Fruit fly (Drosophila melanogaster) whole organism, embryonic: ENCODE data around the gene Wnt6.

ENCODE experiments used
- Ada2b ChIP-seq: fragments of 200-800 bp; sonication (Bioruptor generic); IDR thresholded peaks from 2 replicates; pipeline ENCODE4 v1.3.6; 2022; ENCODE audit warnings: missing biosample characterization, missing genetic modification characterization
- CG10267 ChIP-seq: fragments of 200-800 bp; sonication (Bioruptor generic); optimal IDR thresholded peaks from 2 replicates; lab custom pipeline; 2018; ENCODE audit warnings: missing biosample characterization, mild to moderate bottlenecking, missing genetic modification characterization, moderate library complexity
- CG10959 ChIP-seq: fragments of 200-800 bp; sonication (Bioruptor generic); IDR thresholded peaks from 2 replicates; pipeline ENCODE4 v1.3.6; 2022; ENCODE audit warnings: missing biosample characterization, missing genetic modification characterization
- CG11723 ChIP-seq: fragments of 200-800 bp; sonication (Bioruptor generic); optimal IDR thresholded peaks from 2 replicates; lab custom pipeline; 2017; ENCODE audit warnings: missing biosample characterization, mild to moderate bottlenecking, missing genetic modification characterization
- CG12219 ChIP-seq: fragments of 200-800 bp; sonication (Bioruptor generic); optimal IDR thresholded peaks from 3 replicates; lab custom pipeline; 2018; ENCODE audit warnings: missing biosample characterization, mild to moderate bottlenecking, missing genetic modification characterization
- CG13424 ChIP-seq: fragments of 200-800 bp; sonication (Bioruptor generic); optimal IDR thresholded peaks from 2 replicates; lab custom pipeline; 2019; ENCODE audit warnings: missing biosample characterization, mild to moderate bottlenecking, missing genetic modification characterization, moderate library complexity
- CG13894 ChIP-seq: fragments of 200-800 bp; sonication (Bioruptor generic); optimal IDR thresholded peaks from 3 replicates; lab custom pipeline; 2018; ENCODE audit warnings: missing biosample characterization, mild to moderate bottlenecking, missing genetic modification characterization, moderate library complexity
- CG15011 ChIP-seq: fragments of 200-800 bp; sonication (Bioruptor generic); optimal IDR thresholded peaks from 3 replicates; lab custom pipeline; 2018; ENCODE audit warnings: missing biosample characterization, mild to moderate bottlenecking, missing genetic modification characterization
- CG17568 ChIP-seq: fragments of 200-800 bp; sonication (Bioruptor generic); optimal IDR thresholded peaks from 2 replicates; lab custom pipeline; 2018; ENCODE audit warnings: missing biosample characterization, mild to moderate bottlenecking, missing genetic modification characterization, moderate library complexity
- CG1792 ChIP-seq: fragments of 200-800 bp; sonication (Bioruptor generic); optimal IDR thresholded peaks from 2 replicates; lab custom pipeline; 2016; ENCODE audit warnings: missing biosample characterization, missing genetic modification characterization
- CG18262 ChIP-seq: fragments of 200-800 bp; optimal IDR thresholded peaks from 3 replicates; lab custom pipeline; 2019; ENCODE audit warnings: missing biosample characterization, mild to moderate bottlenecking, missing genetic modification characterization, moderate library complexity
- CG2712 ChIP-seq: fragments of 200-800 bp; optimal IDR thresholded peaks from 3 replicates; lab custom pipeline; 2019; ENCODE audit warnings: missing biosample characterization, mild to moderate bottlenecking, missing genetic modification characterization, moderate library complexity
- CG3065 ChIP-seq: fragments of 200-800 bp; sonication (Bioruptor generic); optimal IDR thresholded peaks from 2 replicates; lab custom pipeline; 2016; ENCODE audit warnings: missing biosample characterization, missing genetic modification characterization
- CG32772 ChIP-seq: fragments of 200-800 bp; sonication (Bioruptor generic); IDR thresholded peaks from 2 replicates; pipeline ENCODE4 v1.3.6; 2022; ENCODE audit warnings: missing biosample characterization, missing genetic modification characterization
- CG6689 ChIP-seq: fragments of 200-800 bp; sonication (Bioruptor generic); IDR thresholded peaks from 2 replicates; pipeline ENCODE4 v1.3.6; 2022; ENCODE audit warnings: missing biosample characterization, missing genetic modification characterization
- CG6813 ChIP-seq: fragments of 200-800 bp; sonication (Bioruptor generic); optimal IDR thresholded peaks from 2 replicates; lab custom pipeline; 2017; ENCODE audit warnings: missing biosample characterization, missing genetic modification characterization, mild to moderate bottlenecking, moderate library complexity, missing genetic modification reagents
- CG6854 ChIP-seq: fragments of 200-800 bp; sonication (Bioruptor generic); optimal IDR thresholded peaks from 3 replicates; lab custom pipeline; 2017; ENCODE audit warnings: missing biosample characterization, mild to moderate bottlenecking, missing genetic modification characterization
- CG7372 ChIP-seq: fragments of 200-800 bp; sonication (Bioruptor generic); IDR thresholded peaks from 2 replicates; pipeline ENCODE4 v1.3.6; 2022; ENCODE audit warnings: missing biosample characterization, missing genetic modification characterization
- CG7556 ChIP-seq: fragments of 200-800 bp; sonication (Bioruptor generic); optimal IDR thresholded peaks from 2 replicates; lab custom pipeline; 2017; ENCODE audit warnings: missing biosample characterization, mild to moderate bottlenecking, missing genetic modification characterization
- CG7963 ChIP-seq: fragments of 200-800 bp; sonication (Bioruptor generic); IDR thresholded peaks from 3 replicates; pipeline ENCODE4 v1.3.6; 2022; ENCODE audit warnings: missing biosample characterization, missing genetic modification characterization; ENCODE audit not compliant: partially characterized antibody
- CG8924 ChIP-seq: fragments of 200-800 bp; optimal IDR thresholded peaks from 3 replicates; lab custom pipeline; 2019; ENCODE audit warnings: missing biosample characterization, mild to moderate bottlenecking, missing genetic modification characterization, moderate library complexity
- ERR ChIP-seq: fragments of 200-800 bp; sonication (Bioruptor generic); optimal IDR thresholded peaks from 2 replicates; lab custom pipeline; 2016; ENCODE audit warnings: missing biosample characterization, missing genetic modification characterization
- Elba2 ChIP-seq: fragments of 200-800 bp; sonication (Bioruptor generic); optimal IDR thresholded peaks from 3 replicates; lab custom pipeline; 2016; ENCODE audit warnings: missing biosample characterization, missing genetic modification characterization
- Ets97D ChIP-seq: fragments of 200-800 bp; sonication (Bioruptor generic); optimal IDR thresholded peaks from 3 replicates; lab custom pipeline; 2016; ENCODE audit warnings: missing biosample characterization, missing genetic modification characterization
- Gsc ChIP-seq: fragments of 200-800 bp; sonication (Bioruptor generic); IDR thresholded peaks from 2 replicates; pipeline ENCODE4 v1.3.6; 2022; ENCODE audit warnings: missing biosample characterization, missing genetic modification characterization
- Hey ChIP-seq: fragments of 200-800 bp; sonication (Bioruptor generic); optimal IDR thresholded peaks from 3 replicates; lab custom pipeline; 2018; ENCODE audit warnings: missing biosample characterization, mild to moderate bottlenecking, missing genetic modification characterization
- Hr51 ChIP-seq, 2 experiments: fragments of 200-800 bp; sonication (Bioruptor generic); optimal IDR thresholded peaks; 2 replicates in 1 of 2; 3 replicates in 1 of 2; lab custom pipeline; 2016 to 2018; ENCODE audit warnings: missing biosample characterization in 2 of 2, missing genetic modification characterization in 2 of 2, mild to moderate bottlenecking in 1 of 2, moderate library complexity in 1 of 2
- Myb ChIP-seq: fragments of 200-800 bp; sonication (Bioruptor generic); optimal IDR thresholded peaks from 2 replicates; lab custom pipeline; 2016; ENCODE audit warnings: missing biosample characterization, missing genetic modification characterization
- NC2β ChIP-seq: fragments of 200-800 bp; sonication (Bioruptor generic); optimal IDR thresholded peaks from 2 replicates; lab custom pipeline; 2016; ENCODE audit warnings: missing biosample characterization, missing genetic modification characterization
- Neu2 ChIP-seq: fragments of 200-800 bp; sonication (Bioruptor generic); optimal IDR thresholded peaks from 3 replicates; lab custom pipeline; 2016; ENCODE audit warnings: missing biosample characterization, missing genetic modification characterization, borderline replicate concordance
- Optix ChIP-seq: fragments of 200-800 bp; sonication (Bioruptor generic); IDR thresholded peaks from 3 replicates; pipeline ENCODE4 v1.3.6; 2022; ENCODE audit warnings: missing biosample characterization, missing genetic modification characterization
- PHDP ChIP-seq: fragments of 200-800 bp; sonication (Bioruptor generic); optimal IDR thresholded peaks from 3 replicates; lab custom pipeline; 2018; ENCODE audit warnings: missing biosample characterization, mild to moderate bottlenecking, missing genetic modification characterization, moderate library complexity
- Ravus ChIP-seq: fragments of 200-800 bp; sonication (Bioruptor generic); IDR thresholded peaks from 2 replicates; pipeline ENCODE4 v1.3.6; 2022; ENCODE audit warnings: missing biosample characterization, missing genetic modification characterization
- aop ChIP-seq: fragments of 200-800 bp; sonication (Bioruptor generic); IDR thresholded peaks from 2 replicates; pipeline ENCODE4 v1.3.6; 2022; ENCODE audit warnings: missing biosample characterization, missing genetic modification characterization
- ap ChIP-seq: fragments of 200-800 bp; sonication (Bioruptor generic); IDR thresholded peaks from 2 replicates; pipeline ENCODE4 v1.3.6; 2022; ENCODE audit warnings: missing biosample characterization, missing genetic modification characterization
- bigmax ChIP-seq: fragments of 200-800 bp; sonication (Bioruptor generic); optimal IDR thresholded peaks from 2 replicates; lab custom pipeline; 2018; ENCODE audit warnings: missing biosample characterization, mild to moderate bottlenecking, missing genetic modification characterization
- chn ChIP-seq: fragments of 200-800 bp; sonication (Bioruptor generic); optimal IDR thresholded peaks from 2 replicates; lab custom pipeline; 2016; ENCODE audit warnings: missing biosample characterization, missing genetic modification characterization
- dmrt99B ChIP-seq: fragments of 200-800 bp; sonication (Bioruptor generic); optimal IDR thresholded peaks from 2 replicates; lab custom pipeline; 2018; ENCODE audit warnings: missing biosample characterization, mild to moderate bottlenecking, missing genetic modification characterization, moderate library complexity
- fu2 ChIP-seq: fragments of 200-800 bp; sonication (Bioruptor generic); optimal IDR thresholded peaks from 2 replicates; lab custom pipeline; 2016; ENCODE audit warnings: missing biosample characterization, missing genetic modification characterization
- gcm ChIP-seq: fragments of 200-800 bp; sonication (Bioruptor generic); optimal IDR thresholded peaks from 2 replicates; lab custom pipeline; 2019; ENCODE audit warnings: missing biosample characterization, mild to moderate bottlenecking, missing genetic modification characterization, moderate library complexity
- jing ChIP-seq: fragments of 200-800 bp; sonication (Bioruptor generic); optimal IDR thresholded peaks from 2 replicates; lab custom pipeline; 2018; ENCODE audit warnings: missing biosample characterization, mild to moderate bottlenecking, missing genetic modification characterization
- nom ChIP-seq: fragments of 200-800 bp; sonication (Bioruptor generic); optimal IDR thresholded peaks from 2 replicates; lab custom pipeline; 2017; ENCODE audit warnings: missing biosample characterization, missing genetic modification characterization, mild to moderate bottlenecking, moderate library complexity, missing genetic modification reagents
- oc ChIP-seq: fragments of 200-800 bp; sonication (Bioruptor generic); optimal IDR thresholded peaks from 2 replicates; lab custom pipeline; 2018; ENCODE audit warnings: missing biosample characterization, mild to moderate bottlenecking, missing genetic modification characterization, moderate library complexity
- org-1 ChIP-seq: fragments of 200-800 bp; sonication (Bioruptor generic); optimal IDR thresholded peaks from 2 replicates; lab custom pipeline; 2017; ENCODE audit warnings: missing biosample characterization, missing genetic modification characterization
- prd ChIP-seq, 3 experiments: fragments of >200 bp in 2 of 3; fragments of 200-800 bp in 1 of 3; sonication (Bioruptor generic) in 1 of 3; optimal IDR thresholded peaks in 2 of 3; IDR thresholded peaks in 1 of 3; 2 replicates in 2 of 3; 3 replicates in 1 of 3; pipeline versions ENCODE4 v1.3.6 to Lab custom; 2017 to 2022; ENCODE audit warnings: missing biosample characterization in 1 of 3, missing genetic modification characterization in 1 of 3
- pzg ChIP-seq: fragments of 200-800 bp; sonication (Bioruptor generic); optimal IDR thresholded peaks from 3 replicates; lab custom pipeline; 2018; ENCODE audit warnings: missing biosample characterization, mild to moderate bottlenecking, missing genetic modification characterization, moderate library complexity
- run ChIP-seq: fragments of 200-800 bp; sonication (Bioruptor generic); optimal IDR thresholded peaks from 3 replicates; lab custom pipeline; 2018; ENCODE audit warnings: missing biosample characterization, mild to moderate bottlenecking, missing genetic modification characterization
- tup ChIP-seq: fragments of 200-800 bp; sonication (Bioruptor generic); optimal IDR thresholded peaks from 2 replicates; lab custom pipeline; 2016; ENCODE audit warnings: missing biosample characterization, mild to moderate bottlenecking, missing genetic modification characterization, moderate library complexity

Wnt6 gene

dm6 chr2L:7387813-7388558, 54.5 kb downstream of the Wnt6 start, which contains the start of the genes CG5149 and gudu (continued):
- no peak for TF ChIP-seq Hr51 (GFP tag; optimal IDR thresholded peaks at IDR 0.05; lab: Kevin White, UChicago)
- peak; percentile 50 for TF ChIP-seq CG10267 (tag; lab: Kevin White, UChicago)
- TF ChIP-seq oc (tag; lab: Kevin White, UChicago): no peak
- no peak for TF ChIP-seq CG3065 (GFP tag; lab: Kevin White, UChicago)
- no peak for TF ChIP-seq CG12219 (GFP tag; lab: Kevin White, UChicago)
- no peak for TF ChIP-seq CG13424 (tag; lab: Kevin White, UChicago)
- TF ChIP-seq CG7556 (GFP tag; lab: Kevin White, UChicago): no peak
- peak; percentile 31 for TF ChIP-seq CG18262 (tag; lab: Kevin White, UChicago)
- TF ChIP-seq ERR (GFP tag; lab: Kevin White, UChicago): no peak
- no peak for TF ChIP-seq PHDP (tag; lab: Kevin White, UChicago)
- no peak for TF ChIP-seq chn
- peak; percentile 51 for TF ChIP-seq Ets97D (GFP tag; lab: Kevin White, UChicago)
- TF ChIP-seq CG6813 (GFP tag; lab: Kevin White, UChicago): no peak
- no peak for TF ChIP-seq tup (GFP tag; lab: Kevin White, UChicago)
- TF ChIP-seq prd (optimal IDR thresholded peaks at IDR 0.05; lab: Kevin White, UChicago): no peak
- TF ChIP-seq prd (GFP tag; IDR thresholded peaks at IDR 0.05; lab: Robert Waterston, UW): no peak; the same call in 2 of the 3 replicates
- no peak for TF ChIP-seq CG7372 (GFP tag; lab: Robert Waterston, UW)
- TF ChIP-seq run (tag; lab: Kevin White, UChicago): no peak
- peak; percentile 80 for TF ChIP-seq Neu2 (GFP tag; lab: Kevin White, UChicago)
- no peak for TF ChIP-seq CG10959 (GFP tag; lab: Robert Waterston, UW)
- no peak for TF ChIP-seq Hey
- TF ChIP-seq org-1 (GFP tag; lab: Kevin White, UChicago): no peak
- TF ChIP-seq CG1792: no peak
- no peak for TF ChIP-seq aop (GFP tag; lab: Robert Waterston, UW)
- TF ChIP-seq NC2β (GFP tag; lab: Kevin White, UChicago): peak; percentile 55
- no peak for TF ChIP-seq Elba2 (GFP tag; lab: Kevin White, UChicago)
- TF ChIP-seq CG2712 (tag; lab: Kevin White, UChicago): peak; percentile 57
- peak; percentile 29 for TF ChIP-seq bigmax (GFP tag; lab: Kevin White, UChicago)
- no peak for TF ChIP-seq jing (GFP tag; lab: Kevin White, UChicago)
- peak; percentile 90 for TF ChIP-seq pzg
- TF ChIP-seq CG17568 (GFP tag; lab: Kevin White, UChicago): peak; percentile 36
- no peak for TF ChIP-seq Gsc (GFP tag; lab: Robert Waterston, UW)
- no peak for TF ChIP-seq dmrt99B (tag; lab: Kevin White, UChicago)
- peak; percentile 46 for TF ChIP-seq Myb (GFP tag; lab: Kevin White, UChicago)
- no peak for TF ChIP-seq nom (GFP tag; lab: Kevin White, UChicago)
- no peak for TF ChIP-seq Ravus (GFP tag; lab: Robert Waterston, UW)
- TF ChIP-seq gcm (GFP tag; lab: Kevin White, UChicago): no peak
- TF ChIP-seq CG6689 (GFP tag; lab: Robert Waterston, UW): no peak
- TF ChIP-seq CG13894 (tag; lab: Kevin White, UChicago): no peak
- TF ChIP-seq Optix (GFP tag; lab: Robert Waterston, UW): no peak
- 0 out of 2 replicates have a peak, but pooled peaks have one; percentile 28 for TF ChIP-seq CG32772 (GFP tag; lab: Robert Waterston, UW)
- no peak for TF ChIP-seq CG11723 (GFP tag; lab: Kevin White, UChicago)
- no peak for TF ChIP-seq fu2 (GFP tag; lab: Kevin White, UChicago)
- no peak for TF ChIP-seq CG15011 (GFP tag; lab: Kevin White, UChicago)
- 0 out of 2 replicates have a peak, but pooled peaks have one; percentile 18 for TF ChIP-seq Ada2b
- peak; percentile 59; the same call in 2 of the 3 replicates for TF ChIP-seq CG7963 (GFP tag; lab: Robert Waterston, UW)
- no peak for TF ChIP-seq CG8924 (tag; lab: Kevin White, UChicago)
- TF ChIP-seq CG6854 (GFP tag; lab: Kevin White, UChicago): no peak
- TF ChIP-seq ap: no peak
